Fruit fly (Drosophila melanogaster) whole organism, embryonic: ENCODE measurements around the gene LeuRS-m.
A peak's percentile ranks its signal among the peaks of the same experiment; 100 is the strongest.

ENCODE experiments used
- Asciz ChIP-seq: fragments of 200-800 bp; sonication (Bioruptor generic); optimal IDR thresholded peaks from 2 replicates; lab custom pipeline; 2017; ENCODE audit warnings: missing biosample characterization, mild to moderate bottlenecking, missing genetic modification characterization, missing genetic modification reagents
- B-H2 ChIP-seq: fragments of 200-800 bp; sonication (Bioruptor generic); optimal IDR thresholded peaks from 2 replicates; lab custom pipeline; 2018; ENCODE audit warnings: missing biosample characterization, mild to moderate bottlenecking, missing genetic modification characterization
- CG11504 ChIP-seq: fragments of 200-800 bp; sonication (Bioruptor generic); optimal IDR thresholded peaks from 3 replicates; lab custom pipeline; 2019; ENCODE audit warnings: missing biosample characterization, mild to moderate bottlenecking, missing genetic modification characterization, moderate library complexity
- CG12071 ChIP-seq: fragments of 200-800 bp; sonication (Bioruptor generic); optimal IDR thresholded peaks from 3 replicates; lab custom pipeline; 2018; ENCODE audit warnings: missing biosample characterization, mild to moderate bottlenecking, missing genetic modification characterization
- CG13296 ChIP-seq: fragments of 200-800 bp; sonication (Bioruptor generic); optimal IDR thresholded peaks from 3 replicates; lab custom pipeline; 2018; ENCODE audit warnings: missing biosample characterization, mild to moderate bottlenecking, missing genetic modification characterization
- CG14965 ChIP-seq: fragments of 200-800 bp; sonication (Bioruptor generic); optimal IDR thresholded peaks from 2 replicates; lab custom pipeline; 2016; ENCODE audit warnings: missing biosample characterization, missing genetic modification characterization, borderline replicate concordance
- CG15073 ChIP-seq: fragments of 200-800 bp; sonication (Bioruptor generic); optimal IDR thresholded peaks from 2 replicates; lab custom pipeline; 2016; ENCODE audit warnings: missing biosample characterization, missing genetic modification characterization
- CG16779 ChIP-seq: fragments of 200-800 bp; sonication (Bioruptor generic); IDR thresholded peaks from 2 replicates; pipeline ENCODE4 v1.3.6; 2022; ENCODE audit warnings: missing biosample characterization, missing genetic modification characterization
- CG17359 ChIP-seq: fragments of 200-800 bp; sonication (Bioruptor generic); optimal IDR thresholded peaks from 3 replicates; lab custom pipeline; 2018; ENCODE audit warnings: missing biosample characterization, mild to moderate bottlenecking, missing genetic modification characterization, moderate library complexity
- CG1792 ChIP-seq: fragments of 200-800 bp; sonication (Bioruptor generic); optimal IDR thresholded peaks from 2 replicates; lab custom pipeline; 2016; ENCODE audit warnings: missing biosample characterization, missing genetic modification characterization
- CG32772 ChIP-seq: fragments of 200-800 bp; sonication (Bioruptor generic); IDR thresholded peaks from 2 replicates; pipeline ENCODE4 v1.3.6; 2022; ENCODE audit warnings: missing biosample characterization, missing genetic modification characterization
- CG3995 ChIP-seq: fragments of 200-800 bp; sonication (Bioruptor generic); optimal IDR thresholded peaks from 3 replicates; lab custom pipeline; 2016; ENCODE audit warnings: missing biosample characterization, missing genetic modification characterization
- CG6654 ChIP-seq: fragments of 200-800 bp; sonication (Bioruptor generic); optimal IDR thresholded peaks from 2 replicates; lab custom pipeline; 2017; ENCODE audit warnings: missing biosample characterization, mild to moderate bottlenecking, missing genetic modification characterization
- CG6683 ChIP-seq: fragments of 200-800 bp; sonication (Bioruptor generic); optimal IDR thresholded peaks from 2 replicates; lab custom pipeline; 2017; ENCODE audit warnings: missing biosample characterization, mild to moderate bottlenecking, missing genetic modification characterization, missing genetic modification reagents
- CG6854 ChIP-seq: fragments of 200-800 bp; sonication (Bioruptor generic); optimal IDR thresholded peaks from 3 replicates; lab custom pipeline; 2017; ENCODE audit warnings: missing biosample characterization, mild to moderate bottlenecking, missing genetic modification characterization
- CG7357 ChIP-seq: fragments of 200-800 bp; sonication (Bioruptor generic); IDR thresholded peaks from 3 replicates; pipeline ENCODE4 v1.3.6; 2022; ENCODE audit warnings: missing biosample characterization, missing genetic modification characterization
- CG8944 ChIP-seq: fragments of 200-800 bp; sonication (Bioruptor generic); optimal IDR thresholded peaks from 3 replicates; lab custom pipeline; 2016; ENCODE audit warnings: missing biosample characterization, missing genetic modification characterization
- Fer3 ChIP-seq: fragments of 200-800 bp; sonication (Bioruptor generic); optimal IDR thresholded peaks from 2 replicates; lab custom pipeline; 2018; ENCODE audit warnings: missing biosample characterization, mild to moderate bottlenecking, missing genetic modification characterization, moderate library complexity
- Jarid2 ChIP-seq: fragments of 200-800 bp; sonication (Bioruptor generic); optimal IDR thresholded peaks from 3 replicates; lab custom pipeline; 2017; ENCODE audit warnings: mild to moderate bottlenecking, missing biosample characterization, missing genetic modification reagents, missing genetic modification characterization
- MBD-R2 ChIP-seq: fragments of 200-800 bp; sonication (Bioruptor generic); IDR thresholded peaks from 2 replicates; pipeline ENCODE4 v1.3.6; 2022; ENCODE audit warnings: missing biosample characterization, missing genetic modification characterization
- Max ChIP-seq: fragments of 200-800 bp; sonication (Bioruptor generic); optimal IDR thresholded peaks from 2 replicates; lab custom pipeline; 2016; ENCODE audit warnings: missing biosample characterization, mild to moderate bottlenecking, missing genetic modification characterization
- Mes4 ChIP-seq: fragments of 200-800 bp; sonication (Bioruptor generic); optimal IDR thresholded peaks from 2 replicates; lab custom pipeline; 2016; ENCODE audit warnings: missing biosample characterization, missing genetic modification characterization
- Neu2 ChIP-seq: fragments of 200-800 bp; sonication (Bioruptor generic); optimal IDR thresholded peaks from 3 replicates; lab custom pipeline; 2016; ENCODE audit warnings: missing biosample characterization, missing genetic modification characterization, borderline replicate concordance
- Rfx ChIP-seq: fragments of 200-800 bp; sonication (Bioruptor generic); IDR thresholded peaks from 2 replicates; pipeline ENCODE4 v1.3.6; 2022; ENCODE audit warnings: missing biosample characterization, missing genetic modification characterization
- Scr ChIP-seq: fragments of 200-800 bp; sonication (Bioruptor generic); IDR thresholded peaks from 2 replicates; pipeline ENCODE4 v1.3.6; 2022; ENCODE audit warnings: missing biosample characterization, missing genetic modification characterization; ENCODE audit not compliant: partially characterized antibody
- Sin3A ChIP-seq: fragments of >200 bp; optimal IDR thresholded peaks from 2 replicates; lab custom pipeline; 2018
- Taf1 ChIP-seq: fragments of 200-800 bp; sonication (Bioruptor generic); IDR thresholded peaks from 2 replicates; pipeline ENCODE4 v1.3.6; 2022; ENCODE audit warnings: missing biosample characterization, missing genetic modification characterization
- Xbp1 ChIP-seq: fragments of 200-800 bp; sonication (Bioruptor generic); optimal IDR thresholded peaks from 3 replicates; lab custom pipeline; 2016; ENCODE audit warnings: missing biosample characterization, mild to moderate bottlenecking, missing genetic modification characterization
- ase ChIP-seq: fragments of 200-800 bp; sonication (Bioruptor generic); IDR thresholded peaks from 3 replicates; pipeline ENCODE4 v1.3.6; 2022; ENCODE audit warnings: missing biosample characterization, missing genetic modification characterization
- bowl ChIP-seq: fragments of 200-800 bp; sonication (Bioruptor generic); IDR thresholded peaks from 2 replicates; pipeline ENCODE4 v1.3.6; 2022; ENCODE audit warnings: missing biosample characterization, missing genetic modification characterization
- chif ChIP-seq, 2 experiments: fragments of 200-800 bp; sonication (Bioruptor generic); optimal IDR thresholded peaks; 3 replicates each; lab custom pipeline; 2016; ENCODE audit warnings: missing biosample characterization in 2 of 2, missing genetic modification characterization in 2 of 2
- fu2 ChIP-seq: fragments of 200-800 bp; sonication (Bioruptor generic); optimal IDR thresholded peaks from 2 replicates; lab custom pipeline; 2016; ENCODE audit warnings: missing biosample characterization, missing genetic modification characterization
- grn ChIP-seq: fragments of 200-800 bp; sonication (Bioruptor generic); optimal IDR thresholded peaks from 3 replicates; lab custom pipeline; 2017; ENCODE audit warnings: missing biosample characterization, missing genetic modification characterization
- hbn ChIP-seq: fragments of 200-800 bp; sonication (Bioruptor generic); IDR thresholded peaks from 2 replicates; pipeline ENCODE4 v1.3.6; 2022; ENCODE audit warnings: missing biosample characterization, missing genetic modification characterization; ENCODE audit not compliant: partially characterized antibody
- her ChIP-seq: fragments of 200-800 bp; sonication (Bioruptor generic); optimal IDR thresholded peaks from 2 replicates; lab custom pipeline; 2016; ENCODE audit warnings: missing biosample characterization, missing genetic modification characterization
- knrl ChIP-seq: fragments of 200-800 bp; sonication (Bioruptor generic); IDR thresholded peaks from 3 replicates; pipeline ENCODE4 v1.3.6; 2022; ENCODE audit warnings: missing biosample characterization, missing genetic modification characterization; ENCODE audit not compliant: partially characterized antibody
- lab ChIP-seq: fragments of 200-800 bp; sonication (Bioruptor generic); optimal IDR thresholded peaks from 3 replicates; lab custom pipeline; 2017; ENCODE audit warnings: missing biosample characterization, missing genetic modification characterization, mild to moderate bottlenecking, moderate library complexity, missing genetic modification reagents
- oc ChIP-seq: fragments of 200-800 bp; sonication (Bioruptor generic); optimal IDR thresholded peaks from 2 replicates; lab custom pipeline; 2018; ENCODE audit warnings: missing biosample characterization, mild to moderate bottlenecking, missing genetic modification characterization, moderate library complexity
- otp ChIP-seq: fragments of 200-800 bp; sonication (Bioruptor generic); IDR thresholded peaks from 3 replicates; pipeline ENCODE4, ENCODE4 v1.3.6; 2022; ENCODE audit warnings: missing biosample characterization, missing genetic modification characterization
- peb ChIP-seq: fragments of 200-800 bp; sonication (Bioruptor generic); IDR thresholded peaks from 2 replicates; pipeline ENCODE4 v1.3.6; 2022; ENCODE audit warnings: missing biosample characterization, missing genetic modification characterization
- pros ChIP-seq: fragments of 200-800 bp; sonication (Bioruptor generic); optimal IDR thresholded peaks from 3 replicates; lab custom pipeline; 2019; ENCODE audit warnings: missing biosample characterization, mild to moderate bottlenecking, missing genetic modification characterization, moderate library complexity
- ranshi ChIP-seq: fragments of 200-800 bp; sonication (Bioruptor generic); IDR thresholded peaks from 2 replicates; pipeline ENCODE4 v1.3.6; 2022; ENCODE audit warnings: missing biosample characterization, missing genetic modification characterization
- schlank ChIP-seq: fragments of 200-800 bp; sonication (Bioruptor generic); optimal IDR thresholded peaks from 2 replicates; lab custom pipeline; 2018; ENCODE audit warnings: missing biosample characterization, mild to moderate bottlenecking, missing genetic modification characterization
- shn ChIP-seq: fragments of 200-800 bp; sonication (Bioruptor generic); optimal IDR thresholded peaks from 3 replicates; lab custom pipeline; 2016; ENCODE audit warnings: missing biosample characterization, missing genetic modification characterization
- tll ChIP-seq, 2 experiments: fragments of 200-800 bp in 1 of 2; fragments of >200 bp in 1 of 2; sonication (Bioruptor generic) in 1 of 2; optimal IDR thresholded peaks; 2 replicates each; lab custom pipeline; 2017 to 2019; ENCODE audit warnings: missing biosample characterization in 2 of 2, missing genetic modification characterization in 2 of 2, mild to moderate bottlenecking in 1 of 2, moderate library complexity in 1 of 2
- ttk ChIP-seq: fragments of 200-800 bp; sonication (Bioruptor generic); IDR thresholded peaks from 2 replicates; pipeline ENCODE4 v2.1.2; 2022; ENCODE audit warnings: missing biosample characterization, missing genetic modification characterization
- vnd ChIP-seq: fragments of 200-800 bp; sonication (Bioruptor generic); IDR thresholded peaks from 3 replicates; pipeline ENCODE4 v1.3.6; 2022; ENCODE audit warnings: missing biosample characterization, missing genetic modification characterization; ENCODE audit not compliant: partially characterized antibody
- zen2 ChIP-seq: fragments of 200-800 bp; sonication (Bioruptor generic); IDR thresholded peaks from 3 replicates; pipeline ENCODE4 v1.3.6; 2022; ENCODE audit warnings: missing biosample characterization, missing genetic modification characterization; ENCODE audit not compliant: partially characterized antibody

The LeuRS-m gene

DNA sequence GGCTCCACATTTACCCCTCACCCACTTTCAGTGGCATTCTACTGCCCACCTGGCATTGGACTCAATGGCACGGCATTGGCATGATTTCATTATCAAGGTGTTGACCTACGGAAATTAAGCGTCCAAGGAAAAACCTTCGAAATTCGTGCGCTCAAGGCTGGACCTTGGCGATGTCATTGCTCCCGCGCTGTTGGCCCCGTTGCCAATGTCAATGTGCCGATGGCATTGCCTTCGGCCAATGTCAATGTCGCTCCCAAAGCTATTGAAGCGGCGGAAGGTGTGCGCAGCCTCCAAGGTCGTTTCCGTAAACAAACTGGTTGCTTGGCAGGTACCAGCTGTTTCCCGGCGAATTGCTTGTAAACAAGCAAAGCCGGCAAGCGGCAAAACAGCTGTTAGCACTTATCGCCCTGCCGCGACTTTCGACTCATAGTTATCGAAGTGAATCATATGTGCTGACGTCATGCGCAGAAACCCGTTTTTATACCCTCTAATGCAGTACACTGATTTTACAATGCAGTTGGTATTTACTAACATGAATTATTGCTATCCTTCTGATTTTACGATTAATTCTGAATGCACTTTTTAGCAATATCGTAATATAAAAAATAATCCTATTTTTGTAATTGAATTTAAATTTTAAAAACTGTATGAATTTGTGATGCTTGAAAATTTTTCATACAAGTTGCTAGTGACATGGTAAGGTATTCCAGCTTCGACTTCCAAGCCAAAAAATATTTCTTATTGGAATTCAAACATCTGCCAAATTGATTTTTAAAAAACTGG lies 1.1 kb upstream of the LeuRS-m start (continued):
- TF ChIP-seq CG7357 (GFP tag; lab: Robert Waterston, UW), result peak; percentile 92
- peak; percentile 72 for TF ChIP-seq her (GFP tag; lab: Kevin White, UChicago)
- TF ChIP-seq MBD-R2 (GFP tag; lab: Robert Waterston, UW), result peak; percentile 92
- peak; percentile 92 for TF ChIP-seq peb (GFP tag; lab: Robert Waterston, UW)
- TF ChIP-seq tll (GFP tag; optimal IDR thresholded peaks at IDR 0.05; lab: Kevin White, UChicago), result peak in 1 of 2 experiments; percentile 74
- TF ChIP-seq Xbp1, result peak; percentile 97
- TF ChIP-seq CG17359 (tag; lab: Kevin White, UChicago), result peak; percentile 94
- peak; percentile 72 for TF ChIP-seq CG1792 (GFP tag; lab: Kevin White, UChicago)
- TF ChIP-seq CG3995 (GFP tag; lab: Kevin White, UChicago), result no peak
- TF ChIP-seq CG6854 (GFP tag; lab: Kevin White, UChicago), result peak; percentile 92
- peak; percentile 96 for TF ChIP-seq CG11504 (tag; lab: Kevin White, UChicago)
- TF ChIP-seq Asciz (GFP tag; lab: Kevin White, UChicago), result peak; percentile 89
- no peak for TF ChIP-seq Fer3 (tag; lab: Kevin White, UChicago)
- TF ChIP-seq hbn, result peak; percentile 58; the same call in 1 of the 2 replicates
- TF ChIP-seq zen2, result peak; percentile 81
- TF ChIP-seq Neu2, result peak; percentile 67
- TF ChIP-seq CG32772 (GFP tag; lab: Robert Waterston, UW), result peak; percentile 95
- peak; percentile 83 for TF ChIP-seq schlank (tag; lab: Kevin White, UChicago)
- peak; percentile 95 for TF ChIP-seq CG13296
- TF ChIP-seq Jarid2 (GFP tag; lab: Kevin White, UChicago), result peak; percentile 71
- TF ChIP-seq Taf1 (GFP tag; lab: Robert Waterston, UW), result peak; percentile 92
- TF ChIP-seq ttk, result peak; percentile 96
- peak; percentile 97 for TF ChIP-seq ranshi
- peak; percentile 91 for TF ChIP-seq bowl (GFP tag; lab: Robert Waterston, UW)
- TF ChIP-seq CG8944 (GFP tag; lab: Kevin White, UChicago), result peak; percentile 83
- TF ChIP-seq shn (GFP tag; lab: Kevin White, UChicago), result peak; percentile 82
- peak; percentile 74 for TF ChIP-seq CG15073
- TF ChIP-seq oc (tag; lab: Kevin White, UChicago), result peak; percentile 95
- peak; percentile 84 for TF ChIP-seq Mes4
- TF ChIP-seq otp, result peak; percentile 97
- no peak for TF ChIP-seq Sin3A (lab: Kevin White, UChicago)
- peak; percentile 87 for TF ChIP-seq CG16779
- TF ChIP-seq grn (GFP tag; lab: Kevin White, UChicago), result no peak
- peak; percentile 27 for TF ChIP-seq B-H2 (GFP tag; lab: Kevin White, UChicago)
- peak; percentile 91 for TF ChIP-seq fu2 (GFP tag; lab: Kevin White, UChicago)
- TF ChIP-seq knrl (GFP tag; lab: Robert Waterston, UW), result peak; percentile 14; the same call in 1 of the 3 replicates
- TF ChIP-seq Scr (GFP tag; lab: Robert Waterston, UW), result peak; percentile 58
- TF ChIP-seq CG6654 (GFP tag; lab: Kevin White, UChicago), result peak; percentile 72
- TF ChIP-seq Max (GFP tag; lab: Kevin White, UChicago), result peak; percentile 96
- TF ChIP-seq lab (GFP tag; lab: Kevin White, UChicago), result peak; percentile 97
- TF ChIP-seq CG6683 (GFP tag; lab: Kevin White, UChicago), result peak; percentile 91
- peak; percentile 25 for TF ChIP-seq pros (GFP tag; lab: Kevin White, UChicago)
- peak; percentile 86 to 93 for TF ChIP-seq chif (GFP tag; optimal IDR thresholded peaks at IDR 0.05; lab: Kevin White, UChicago)
- peak; percentile 92 for TF ChIP-seq CG12071 (GFP tag; lab: Kevin White, UChicago)
- no peak for TF ChIP-seq vnd (GFP tag; lab: Robert Waterston, UW)
- TF ChIP-seq CG14965 (GFP tag; lab: Kevin White, UChicago), result peak; percentile 33
- TF ChIP-seq Rfx (GFP tag; lab: Robert Waterston, UW), result peak; percentile 97
- TF ChIP-seq ase, result peak; percentile 92
